Fruit fly (Drosophila melanogaster) whole organism, embryonic: ENCODE results near the gene CG31875.

Experiments
- Ada2b ChIP-seq: fragments of 200-800 bp; sonication (Bioruptor generic); IDR thresholded peaks from 2 replicates; pipeline ENCODE4 v1.3.6; 2022; ENCODE audit warnings: missing biosample characterization, missing genetic modification characterization
- Adf1 ChIP-seq: fragments of 200-800 bp; sonication (Bioruptor generic); IDR thresholded peaks from 2 replicates; pipeline ENCODE4 v1.3.6; 2022; ENCODE audit warnings: missing biosample characterization, missing genetic modification characterization
- Bteb2 ChIP-seq: fragments of 200-800 bp; sonication (Bioruptor generic); optimal IDR thresholded peaks from 2 replicates; lab custom pipeline; 2016; ENCODE audit warnings: missing biosample characterization, missing genetic modification characterization
- CG1024 ChIP-seq: fragments of 200-800 bp; sonication (Bioruptor generic); IDR thresholded peaks from 2 replicates; pipeline ENCODE4 v1.3.6; 2022; ENCODE audit warnings: missing biosample characterization, missing genetic modification characterization
- CG12071 ChIP-seq: fragments of 200-800 bp; sonication (Bioruptor generic); optimal IDR thresholded peaks from 3 replicates; lab custom pipeline; 2018; ENCODE audit warnings: missing biosample characterization, mild to moderate bottlenecking, missing genetic modification characterization
- CG12236 ChIP-seq: fragments of 200-800 bp; sonication (Bioruptor generic); optimal IDR thresholded peaks from 2 replicates; lab custom pipeline; 2016; ENCODE audit warnings: missing biosample characterization, missing genetic modification characterization
- CG12744 ChIP-seq: fragments of 200-800 bp; sonication (Bioruptor generic); optimal IDR thresholded peaks from 2 replicates; lab custom pipeline; 2016; ENCODE audit warnings: missing biosample characterization, missing genetic modification characterization
- CG13287 ChIP-seq: fragments of 200-800 bp; sonication (Bioruptor generic); IDR thresholded peaks from 2 replicates; pipeline ENCODE4 v1.3.6; 2022; ENCODE audit warnings: missing biosample characterization, missing genetic modification characterization; ENCODE audit not compliant: partially characterized antibody
- CG13775 ChIP-seq: fragments of 200-800 bp; sonication (Bioruptor generic); optimal IDR thresholded peaks from 3 replicates; lab custom pipeline; 2017; ENCODE audit warnings: missing biosample characterization, mild to moderate bottlenecking, missing genetic modification characterization
- CG1529 ChIP-seq: fragments of 200-800 bp; sonication (Bioruptor generic); optimal IDR thresholded peaks from 3 replicates; lab custom pipeline; 2018; ENCODE audit warnings: missing biosample characterization, missing genetic modification characterization
- CG15601 ChIP-seq: fragments of 200-800 bp; sonication (Bioruptor generic); optimal IDR thresholded peaks from 3 replicates; lab custom pipeline; 2019; ENCODE audit warnings: missing biosample characterization, mild to moderate bottlenecking, missing genetic modification characterization, moderate library complexity
- CG16863 ChIP-seq: fragments of 200-800 bp; sonication (Bioruptor generic); optimal IDR thresholded peaks from 3 replicates; lab custom pipeline; 2016; ENCODE audit warnings: missing biosample characterization, missing genetic modification characterization
- CG17568 ChIP-seq: fragments of 200-800 bp; sonication (Bioruptor generic); optimal IDR thresholded peaks from 2 replicates; lab custom pipeline; 2018; ENCODE audit warnings: missing biosample characterization, mild to moderate bottlenecking, missing genetic modification characterization, moderate library complexity
- CG18619 ChIP-seq: fragments of 200-800 bp; sonication (Bioruptor generic); optimal IDR thresholded peaks from 3 replicates; lab custom pipeline; 2017; ENCODE audit warnings: missing biosample characterization, mild to moderate bottlenecking, missing genetic modification characterization
- CG2889 ChIP-seq: fragments of 200-800 bp; sonication (Bioruptor generic); IDR thresholded peaks from 3 replicates; pipeline ENCODE4 v1.3.6; 2022; ENCODE audit warnings: missing biosample characterization, missing genetic modification characterization
- CG3065 ChIP-seq: fragments of 200-800 bp; sonication (Bioruptor generic); optimal IDR thresholded peaks from 2 replicates; lab custom pipeline; 2016; ENCODE audit warnings: missing biosample characterization, missing genetic modification characterization
- CG31388 ChIP-seq: fragments of 200-800 bp; sonication (Bioruptor generic); optimal IDR thresholded peaks from 2 replicates; lab custom pipeline; 2016; ENCODE audit warnings: missing biosample characterization, missing genetic modification characterization
- CG32532 ChIP-seq: fragments of 200-800 bp; sonication (Bioruptor generic); IDR thresholded peaks from 2 replicates; pipeline ENCODE4 v1.3.6; 2022; ENCODE audit warnings: missing biosample characterization, missing genetic modification characterization
- CG32772 ChIP-seq: fragments of 200-800 bp; sonication (Bioruptor generic); IDR thresholded peaks from 2 replicates; pipeline ENCODE4 v1.3.6; 2022; ENCODE audit warnings: missing biosample characterization, missing genetic modification characterization
- CG34376 ChIP-seq: fragments of 200-800 bp; sonication (Bioruptor generic); optimal IDR thresholded peaks from 2 replicates; lab custom pipeline; 2018; ENCODE audit warnings: missing biosample characterization, mild to moderate bottlenecking, missing genetic modification characterization
- CG4404 ChIP-seq: fragments of 200-800 bp; sonication (Bioruptor generic); IDR thresholded peaks from 2 replicates; pipeline ENCODE4 v1.3.6; 2022; ENCODE audit warnings: missing biosample characterization, missing genetic modification characterization
- CG4730 ChIP-seq: fragments of 200-800 bp; sonication (Bioruptor generic); IDR thresholded peaks from 2 replicates; pipeline ENCODE4 v1.3.6; 2022; ENCODE audit warnings: missing biosample characterization, missing genetic modification characterization
- CG5180 ChIP-seq: fragments of 200-800 bp; sonication (Bioruptor generic); optimal IDR thresholded peaks from 3 replicates; lab custom pipeline; 2017; ENCODE audit warnings: missing biosample characterization, missing genetic modification characterization, mild to moderate bottlenecking, moderate library complexity, missing genetic modification reagents
- CG6254 ChIP-seq: fragments of 200-800 bp; sonication (Bioruptor generic); optimal IDR thresholded peaks from 3 replicates; lab custom pipeline; 2017; ENCODE audit warnings: mild to moderate bottlenecking, missing biosample characterization, missing genetic modification reagents, missing genetic modification characterization
- CG7928 ChIP-seq: fragments of 200-800 bp; sonication (Bioruptor generic); optimal IDR thresholded peaks from 2 replicates; lab custom pipeline; 2017; ENCODE audit warnings: missing biosample characterization, mild to moderate bottlenecking, missing genetic modification characterization
- CG8089 ChIP-seq: fragments of 200-800 bp; sonication (Bioruptor generic); optimal IDR thresholded peaks from 3 replicates; lab custom pipeline; 2016; ENCODE audit warnings: missing biosample characterization, missing genetic modification characterization
- E2f2 ChIP-seq: fragments of 200-800 bp; sonication (Bioruptor generic); IDR thresholded peaks from 2 replicates; pipeline ENCODE4 v1.3.6; 2022; ENCODE audit warnings: missing biosample characterization, missing genetic modification characterization
- Ets97D ChIP-seq: fragments of 200-800 bp; sonication (Bioruptor generic); optimal IDR thresholded peaks from 3 replicates; lab custom pipeline; 2016; ENCODE audit warnings: missing biosample characterization, missing genetic modification characterization
- Hr51 ChIP-seq, 2 experiments: fragments of 200-800 bp; sonication (Bioruptor generic); optimal IDR thresholded peaks; 2 replicates in 1 of 2; 3 replicates in 1 of 2; lab custom pipeline; 2016 to 2018; ENCODE audit warnings: missing biosample characterization in 2 of 2, missing genetic modification characterization in 2 of 2, mild to moderate bottlenecking in 1 of 2, moderate library complexity in 1 of 2
- Lhr ChIP-seq: fragments of 200-800 bp; sonication (Bioruptor generic); optimal IDR thresholded peaks from 3 replicates; lab custom pipeline; 2017; ENCODE audit warnings: mild to moderate bottlenecking, missing biosample characterization, missing genetic modification reagents, missing genetic modification characterization
- Mad ChIP-seq: fragments of 200-800 bp; sonication (Bioruptor generic); optimal IDR thresholded peaks from 2 replicates; lab custom pipeline; 2016; ENCODE audit warnings: missing biosample characterization, missing genetic modification characterization
- Oli ChIP-seq: fragments of 200-800 bp; sonication (Bioruptor generic); optimal IDR thresholded peaks from 2 replicates; lab custom pipeline; 2018; ENCODE audit warnings: missing biosample characterization, mild to moderate bottlenecking, missing genetic modification characterization, moderate library complexity
- Poxn ChIP-seq: fragments of 200-800 bp; sonication (Bioruptor generic); IDR thresholded peaks from 2 replicates; pipeline ENCODE4 v1.3.6; 2022; ENCODE audit warnings: missing biosample characterization, missing genetic modification characterization
- Vsx1 ChIP-seq: fragments of 200-800 bp; sonication (Bioruptor generic); optimal IDR thresholded peaks from 2 replicates; lab custom pipeline; 2017; ENCODE audit warnings: missing biosample characterization, mild to moderate bottlenecking, missing genetic modification characterization, missing genetic modification reagents
- ara ChIP-seq: fragments of 200-800 bp; sonication (Bioruptor generic); IDR thresholded peaks from 2 replicates; pipeline ENCODE4 v1.3.6; 2022; ENCODE audit warnings: missing biosample characterization, missing genetic modification characterization
- ato ChIP-seq: fragments of 200-800 bp; sonication (Bioruptor generic); IDR thresholded peaks from 2 replicates; pipeline ENCODE4 v1.3.6; 2022; ENCODE audit warnings: missing biosample characterization, missing genetic modification characterization; ENCODE audit not compliant: partially characterized antibody
- disco-r ChIP-seq: fragments of 200-800 bp; sonication (Bioruptor generic); optimal IDR thresholded peaks from 2 replicates; lab custom pipeline; 2016; ENCODE audit warnings: missing biosample characterization, missing genetic modification characterization
- eyg ChIP-seq: fragments of 200-800 bp; sonication (Bioruptor generic); optimal IDR thresholded peaks from 3 replicates; lab custom pipeline; 2016; ENCODE audit warnings: missing biosample characterization, missing genetic modification characterization
- gcm ChIP-seq: fragments of 200-800 bp; sonication (Bioruptor generic); optimal IDR thresholded peaks from 2 replicates; lab custom pipeline; 2019; ENCODE audit warnings: missing biosample characterization, mild to moderate bottlenecking, missing genetic modification characterization, moderate library complexity
- gem ChIP-seq: fragments of 200-800 bp; sonication (Bioruptor generic); optimal IDR thresholded peaks from 2 replicates; lab custom pipeline; 2019; ENCODE audit warnings: missing biosample characterization, mild to moderate bottlenecking, missing genetic modification characterization, moderate library complexity
- gfzf ChIP-seq: fragments of 200-800 bp; sonication (Bioruptor generic); optimal IDR thresholded peaks from 2 replicates; lab custom pipeline; 2016; ENCODE audit warnings: missing biosample characterization, mild to moderate bottlenecking, missing genetic modification characterization, moderate library complexity
- gt ChIP-seq: fragments of 200-800 bp; sonication (Bioruptor generic); IDR thresholded peaks from 2 replicates; pipeline ENCODE4 v1.3.6; 2022; ENCODE audit warnings: missing biosample characterization, missing genetic modification characterization
- hth ChIP-seq: fragments of >200 bp; optimal IDR thresholded peaks from 2 replicates; lab custom pipeline; 2017; ENCODE audit warnings: inconsistent platforms
- insv ChIP-seq, 2 experiments: fragments of 200-800 bp; sonication (Bioruptor generic); optimal IDR thresholded peaks; 3 replicates each; lab custom pipeline; 2016 to 2018; ENCODE audit warnings: missing biosample characterization in 2 of 2, missing genetic modification characterization in 2 of 2
- mam ChIP-seq: fragments of 200-800 bp; sonication (Bioruptor generic); optimal IDR thresholded peaks from 3 replicates; lab custom pipeline; 2016; ENCODE audit warnings: missing biosample characterization, missing genetic modification characterization
- mirr ChIP-seq: fragments of 200-800 bp; sonication (Bioruptor generic); optimal IDR thresholded peaks from 3 replicates; lab custom pipeline; 2018; ENCODE audit warnings: missing biosample characterization, mild to moderate bottlenecking, missing genetic modification characterization
- pan ChIP-seq, 4 experiments: fragments of >200 bp in 3 of 4; fragments of 200-800 bp in 1 of 4; sonication (Bioruptor generic) in 1 of 4; optimal IDR thresholded peaks in 3 of 4; IDR thresholded peaks in 1 of 4; 2 replicates each; pipeline versions ENCODE4 v1.3.6 to Lab custom; 2017 to 2022; ENCODE audit warnings: missing biosample characterization in 2 of 4, missing genetic modification characterization in 2 of 4, mixed read lengths in 1 of 4
- row ChIP-seq: fragments of 200-800 bp; sonication (Bioruptor generic); IDR thresholded peaks from 3 replicates; pipeline ENCODE4 v1.3.6; 2022; ENCODE audit warnings: missing biosample characterization, missing genetic modification characterization
- unc-4 ChIP-seq: fragments of 200-800 bp; sonication (Bioruptor generic); IDR thresholded peaks from 2 replicates; pipeline ENCODE4 v1.3.6; 2022; ENCODE audit warnings: missing biosample characterization, missing genetic modification characterization; ENCODE audit not compliant: partially characterized antibody

Gene CG31875

DNA sequence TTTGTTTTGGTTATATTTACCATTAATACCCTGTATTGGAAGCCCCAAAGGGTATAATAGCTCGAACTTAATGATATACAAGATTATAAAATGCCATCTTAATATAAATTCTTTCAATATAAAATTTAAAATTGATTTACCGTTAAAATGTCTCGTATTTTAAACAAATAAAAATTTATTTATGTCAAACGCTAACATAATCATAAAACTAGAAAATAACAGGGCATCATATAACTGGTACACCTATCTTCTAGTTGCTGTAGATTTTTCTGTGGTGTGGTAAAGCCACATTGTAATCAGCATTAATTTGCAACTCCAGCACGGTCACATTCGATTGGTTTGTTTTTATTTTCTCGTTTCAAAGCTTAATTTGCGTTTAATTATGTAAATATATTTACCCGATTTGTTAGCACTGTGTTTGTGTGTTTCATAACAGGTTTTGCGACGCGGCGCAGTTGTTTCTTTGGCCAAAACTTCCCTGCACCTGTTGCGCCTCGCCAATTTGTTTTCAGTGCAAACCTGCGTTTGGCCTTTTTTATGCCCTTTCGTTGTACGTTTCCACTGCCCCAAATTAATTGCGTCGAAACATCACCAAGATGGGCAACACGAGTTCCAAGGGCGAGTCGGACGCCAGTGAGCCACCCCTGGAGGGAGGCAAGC is 45.4 kb downstream of the CG31875 start, which contains the start of the genes CG4658 and CG5846 (continued):
- TF ChIP-seq CG6254: peak; percentile 81
- peak; percentile 72 for TF ChIP-seq CG8089 (GFP tag; lab: Kevin White, UChicago)
- peak; percentile 95 for TF ChIP-seq ara
- peak; percentile 77 for TF ChIP-seq CG31388 (GFP tag; lab: Kevin White, UChicago)
- TF ChIP-seq CG3065 (GFP tag; lab: Kevin White, UChicago): peak; percentile 89
- TF ChIP-seq CG17568: no peak
- peak; percentile 99 for TF ChIP-seq row (GFP tag; lab: Robert Waterston, UW)
- TF ChIP-seq gem (tag; lab: Kevin White, UChicago): peak; percentile 98
- peak; percentile 59 for TF ChIP-seq Ets97D (GFP tag; lab: Kevin White, UChicago)
- peak; percentile 81 for TF ChIP-seq E2f2 (GFP tag; lab: Robert Waterston, UW)
- TF ChIP-seq CG15601 (tag; lab: Kevin White, UChicago): peak; percentile 91
- peak; percentile 72 for TF ChIP-seq mam (GFP tag; lab: Kevin White, UChicago)
- peak; percentile 66 for TF ChIP-seq CG12071
- peak; percentile 88 for TF ChIP-seq CG1024
- TF ChIP-seq CG13287 (GFP tag; lab: Robert Waterston, UW): peak; percentile 41; the same call in 1 of the 2 replicates
- peak; percentile 74 to 96 for TF ChIP-seq Hr51 (GFP tag; optimal IDR thresholded peaks at IDR 0.05; lab: Kevin White, UChicago)
- peak; percentile 75 for TF ChIP-seq CG12744 (GFP tag; lab: Kevin White, UChicago)
- peak; percentile 96 for TF ChIP-seq gcm
- TF ChIP-seq gfzf (GFP tag; lab: Kevin White, UChicago): peak; percentile 81
- peak; percentile 93 for TF ChIP-seq Ada2b (GFP tag; lab: Robert Waterston, UW)
- TF ChIP-seq CG18619 (GFP tag; lab: Kevin White, UChicago): peak; percentile 87
- peak; percentile 83 for TF ChIP-seq Vsx1 (GFP tag; lab: Kevin White, UChicago)
- TF ChIP-seq gt: peak; percentile 69
- no peak for TF ChIP-seq CG5180
- TF ChIP-seq Bteb2 (GFP tag; lab: Kevin White, UChicago): peak; percentile 94
- TF ChIP-seq pan (optimal IDR thresholded peaks at IDR 0.05; lab: Kevin White, UChicago): peak in 1 of 2 experiments; percentile 69
- peak; percentile 80 to 97 for TF ChIP-seq pan (GFP tag; optimal IDR thresholded peaks at IDR 0.05 in 1 of 2, IDR thresholded peaks at IDR 0.05 in 1 of 2)
- peak; percentile 95 for TF ChIP-seq CG32532 (GFP tag; lab: Robert Waterston, UW)
- peak; percentile 85 for TF ChIP-seq Mad (GFP tag; lab: Kevin White, UChicago)
- TF ChIP-seq Adf1: peak; percentile 77
- TF ChIP-seq CG12236 (GFP tag; lab: Kevin White, UChicago): peak; percentile 91
- TF ChIP-seq eyg: no peak
- TF ChIP-seq Lhr (GFP tag; lab: Kevin White, UChicago): peak; percentile 80
- TF ChIP-seq unc-4 (GFP tag; lab: Robert Waterston, UW): no peak
- peak; percentile 93 for TF ChIP-seq CG13775 (GFP tag; lab: Kevin White, UChicago)
- peak; percentile 62 for TF ChIP-seq Poxn (GFP tag; lab: Robert Waterston, UW)
- TF ChIP-seq CG4730 (GFP tag; lab: Robert Waterston, UW): peak; percentile 92
- peak; percentile 79 for TF ChIP-seq CG1529
- peak; percentile 91 for TF ChIP-seq CG4404 (GFP tag; lab: Robert Waterston, UW)
- no peak for TF ChIP-seq ato (GFP tag; lab: Robert Waterston, UW)
- no peak for TF ChIP-seq hth
- TF ChIP-seq CG32772 (GFP tag; lab: Robert Waterston, UW): peak; percentile 97
- peak; percentile 89 for TF ChIP-seq CG2889 (GFP tag; lab: Robert Waterston, UW)
- TF ChIP-seq insv (GFP tag; optimal IDR thresholded peaks at IDR 0.05; lab: Kevin White, UChicago): peak in 1 of 2 experiments; percentile 39
- TF ChIP-seq CG34376 (GFP tag; lab: Kevin White, UChicago): peak; percentile 70
- peak; percentile 94 for TF ChIP-seq Oli (tag; lab: Kevin White, UChicago)
- peak; percentile 81 for TF ChIP-seq disco-r (GFP tag; lab: Kevin White, UChicago)
- TF ChIP-seq CG16863 (GFP tag; lab: Kevin White, UChicago): peak; percentile 87
- TF ChIP-seq mirr (GFP tag; lab: Kevin White, UChicago): peak; percentile 45
- peak; percentile 49 for TF ChIP-seq CG7928 (GFP tag; lab: Kevin White, UChicago)
